Worm (Caenorhabditis elegans) whole organism, L4/young adult: ENCODE data around the gene pgph-1.
A peak's percentile ranks its signal among the peaks of the same experiment; 100 is the strongest.
"Not testable (repeated sequence)": the region's sequence is repeated elsewhere in the genome, so short reads cannot be mapped to it uniquely, and the experiment has no call there.

Experiments used
- W03F9.2 ChIP-seq: fragments of 150-350 bp; optimal IDR thresholded peaks from 2 replicates; lab custom pipeline; 2014; ENCODE audit warnings: missing biosample characterization, missing genetic modification characterization
- dao-5 ChIP-seq: sonication (generic microtip); optimal IDR thresholded peaks from 2 replicates; lab custom pipeline; 2016; ENCODE audit warnings: missing genotype, missing genetic modification characterization, moderate library complexity, missing compliant biosample characterization
- him-1 ChIP-seq: sonication (generic microtip); optimal IDR thresholded peaks from 2 replicates; lab custom pipeline; 2016; ENCODE audit warnings: missing genotype, missing genetic modification reagents, missing genetic modification characterization, missing compliant biosample characterization

pgph-1 gene

ce11 chrV:5771627-5772026 lies 18.3 kb upstream of the pgph-1 start, which contains the start of gene F44E7.3:
Gene F44E7.3, plus strand, starts transcription at chrV:5771945.
- TF ChIP-seq W03F9.2 (tag; lab: Kevin White, UChicago) = no peak
- no peak for TF ChIP-seq dao-5 (tag; lab: Kevin White, UChicago)
- TF ChIP-seq him-1 (tag; lab: Kevin White, UChicago) = no peak

DNA sequence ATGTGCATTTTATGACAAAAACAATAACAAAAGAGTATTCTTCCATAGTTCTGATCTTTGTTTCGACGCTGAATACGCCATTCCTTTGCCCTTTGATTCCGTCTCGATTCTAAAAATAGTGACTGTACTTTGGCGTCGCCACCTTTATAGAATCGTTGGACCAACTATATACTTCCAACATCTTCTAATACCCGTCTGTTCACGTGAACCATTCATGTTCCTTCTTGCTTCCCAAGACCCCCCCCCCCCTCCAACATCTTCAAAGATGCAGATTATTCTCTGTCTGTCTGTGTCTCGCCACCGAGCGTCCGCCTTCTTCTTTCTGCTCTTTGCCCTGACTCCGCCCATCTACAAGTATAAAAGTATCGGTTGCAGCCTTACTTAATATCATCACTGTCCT lies 16.7 kb upstream of the pgph-1 start:
- TF ChIP-seq dao-5 (tag; lab: Kevin White, UChicago) = no peak

DNA sequence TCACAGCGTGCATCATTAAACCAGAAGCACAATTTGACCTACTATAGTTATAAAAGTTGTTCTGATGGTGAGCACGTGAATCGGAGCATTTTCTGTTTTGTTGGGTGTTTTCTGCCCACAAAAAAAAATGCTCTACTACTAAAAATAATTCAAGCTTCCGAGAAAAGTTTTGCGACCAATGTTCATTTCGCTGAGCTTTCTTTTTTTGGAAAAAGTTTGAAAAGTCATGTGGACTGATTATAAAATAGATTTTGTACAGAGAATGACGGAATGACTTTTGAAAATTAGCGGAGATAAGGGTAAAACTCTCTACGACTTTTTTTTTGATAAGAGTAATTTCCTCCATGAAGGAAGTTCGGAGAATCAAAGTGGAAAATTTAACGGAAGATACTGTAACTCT lies 16.2 kb upstream of the pgph-1 start:
- TF ChIP-seq W03F9.2 (tag; lab: Kevin White, UChicago) (no peak), him-1 (tag; lab: Kevin White, UChicago) (no peak)

- TF ChIP-seq W03F9.2 (tag; lab: Kevin White, UChicago) (no peak), dao-5 (tag; lab: Kevin White, UChicago) (no peak)
Observed at ce11 chrV:5768292-5768695, 15.0 kb upstream of the pgph-1 start.

DNA sequence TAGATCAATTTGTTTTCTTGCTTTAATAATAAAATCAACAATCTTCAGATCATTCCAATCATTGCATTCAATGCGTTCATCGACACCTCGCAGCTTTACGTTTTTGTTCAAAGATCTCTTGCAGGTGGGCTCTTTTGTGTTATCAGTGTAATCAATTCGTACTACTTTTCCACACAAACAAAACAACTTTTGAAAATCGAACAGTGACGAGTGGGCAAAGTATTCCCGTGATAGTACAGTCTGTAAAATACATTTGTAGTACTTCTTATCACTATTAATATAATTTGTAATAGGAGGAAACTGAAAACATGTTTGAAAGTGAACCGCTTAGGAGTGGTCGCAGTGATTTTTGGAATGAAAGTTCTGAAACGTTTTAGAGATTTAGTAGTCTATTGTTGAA lies 11.7 kb upstream of the pgph-1 start, which contains the start of gene pgph-2:
TSS of gene pgph-2 (plus strand) at position 47 of the 400 bp plus-strand sequence.
- TF ChIP-seq dao-5 (tag; lab: Kevin White, UChicago) = no peak
- TF ChIP-seq him-1 (tag; lab: Kevin White, UChicago) = no peak
- no peak for TF ChIP-seq W03F9.2 (tag; lab: Kevin White, UChicago)

ce11 chrV:5763787-5764186 lies 10.5 kb upstream of the pgph-1 start, which contains the start of gene pgph-3:
Gene pgph-3, minus strand, starts transcription at chrV:5763846.
- TF ChIP-seq W03F9.2 (tag; lab: Kevin White, UChicago) (peak; percentile 25), dao-5 (tag; lab: Kevin White, UChicago) (no peak)

- TF ChIP-seq W03F9.2 (tag; lab: Kevin White, UChicago) = no peak
Observed at ce11 chrV:5760132-5760531, 6.8 kb upstream of the pgph-1 start, which contains the start of gene C53A3.1. Gene C53A3.1, minus strand, starts transcription at chrV:5760232.

- no peak for TF ChIP-seq him-1 (tag; lab: Kevin White, UChicago)
- no peak for TF ChIP-seq dao-5 (tag; lab: Kevin White, UChicago)
- TF ChIP-seq W03F9.2 (tag; lab: Kevin White, UChicago) = no peak
Observed at ce11 chrV:5758780-5759179, 5.4 kb upstream of the pgph-1 start, which contains the start of gene C53A3.4. Gene C53A3.4, minus strand, starts transcription at chrV:5758880.

- TF ChIP-seq dao-5 (tag; lab: Kevin White, UChicago) = no peak
Observed at ce11 chrV:5756193-5756592, 2.9 kb upstream of the pgph-1 start, which contains the start of gene C53A3.3. Gene C53A3.3, plus strand, starts transcription at chrV:5756493.

ce11 chrV:5755203-5755693 lies 1.9 kb upstream of the pgph-1 start, which contains the start of gene K09H11.11:
Gene K09H11.11, minus strand, starts transcription at chrV:5755253.
- not testable (repeated sequence) for TF ChIP-seq him-1, dao-5, W03F9.2 (tag; lab: Kevin White, UChicago)

- TF ChIP-seq dao-5 (tag; lab: Kevin White, UChicago) (no peak), him-1 (tag; lab: Kevin White, UChicago) (no peak), W03F9.2 (tag; lab: Kevin White, UChicago) (no peak)
Observed at ce11 chrV:5747519-5747918, 5.8 kb downstream of the pgph-1 start, which contains the start of gene acds-10. Gene acds-10, plus strand, starts transcription at chrV:5747819.

DNA sequence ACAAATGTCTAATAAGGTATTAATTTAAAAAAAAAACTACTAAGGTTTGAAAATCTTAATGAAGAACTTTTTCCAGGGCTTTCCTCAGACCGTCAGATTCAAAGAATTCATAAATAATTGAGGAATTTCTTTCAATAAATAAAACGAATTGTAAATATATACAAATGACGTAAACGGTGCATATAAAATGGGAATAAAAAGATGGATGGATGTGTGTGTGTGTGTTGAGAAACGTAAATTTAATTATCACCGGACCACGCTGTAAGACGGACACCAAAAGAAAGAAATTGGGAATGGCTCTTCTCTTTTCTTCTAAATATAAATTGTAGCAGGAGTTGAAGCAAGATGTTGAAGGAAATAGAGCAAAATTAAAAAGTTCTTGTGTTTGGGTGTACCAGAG lies 7.1 kb downstream of the pgph-1 start:
- TF ChIP-seq him-1 (tag; lab: Kevin White, UChicago) (no peak), dao-5 (tag; lab: Kevin White, UChicago) (no peak), W03F9.2 (tag; lab: Kevin White, UChicago) (no peak)

DNA sequence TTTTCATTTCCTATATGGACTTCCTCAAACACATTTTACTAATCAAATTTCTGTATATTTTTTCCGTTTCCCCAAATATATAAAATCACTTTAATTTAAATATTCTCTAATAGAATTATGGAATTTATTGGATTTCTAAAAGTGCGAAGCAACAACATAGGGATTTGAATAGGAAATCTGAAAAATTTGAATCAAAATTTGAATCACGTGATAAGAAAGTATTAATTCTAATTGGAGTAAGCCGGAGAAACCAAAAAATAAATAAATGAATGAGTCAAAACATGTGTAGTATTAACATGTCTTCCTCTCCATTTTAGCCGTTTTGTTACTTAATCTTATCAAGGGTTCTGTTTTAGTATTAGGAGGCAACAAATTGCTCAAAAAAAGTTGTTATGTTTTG lies 12.1 kb downstream of the pgph-1 start:
- no peak for TF ChIP-seq W03F9.2 (tag; lab: Kevin White, UChicago)
- TF ChIP-seq him-1 (tag; lab: Kevin White, UChicago) = no peak
- TF ChIP-seq dao-5 (tag; lab: Kevin White, UChicago) = no peak

ce11 chrV:5739438-5739837 lies 13.9 kb downstream of the pgph-1 start:
- no peak for TF ChIP-seq him-1 (tag; lab: Kevin White, UChicago)
- TF ChIP-seq W03F9.2 (tag; lab: Kevin White, UChicago) = no peak
- no peak for TF ChIP-seq dao-5 (tag; lab: Kevin White, UChicago)

DNA sequence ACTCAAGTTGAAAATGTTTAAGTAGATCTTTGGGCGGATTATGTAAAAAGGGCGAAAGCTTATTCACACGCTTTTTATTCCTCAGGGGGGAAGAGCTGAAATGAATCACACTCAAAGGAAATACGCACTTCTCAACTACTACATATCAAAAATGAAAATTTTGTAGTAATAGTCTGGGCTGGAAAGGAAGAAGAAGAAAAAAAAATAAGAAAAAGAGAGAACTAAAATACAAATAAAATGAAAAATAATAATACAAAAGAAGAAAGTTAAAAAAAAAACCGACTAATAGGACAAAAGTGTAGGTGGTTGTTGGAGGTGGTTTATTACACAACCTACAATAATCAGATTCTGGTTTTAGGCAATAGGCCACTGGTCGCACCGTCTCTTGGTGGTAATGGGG lies 17.3 kb downstream of the pgph-1 start, which contains the start of gene K09H11.6:
TSS of gene K09H11.6 (minus strand) at position 101 of the 400 bp plus-strand sequence.
- TF ChIP-seq W03F9.2 (tag; lab: Kevin White, UChicago) (no peak), dao-5 (tag; lab: Kevin White, UChicago) (no peak), him-1 (tag; lab: Kevin White, UChicago) (no peak)
